Worm (Caenorhabditis elegans) whole organism, late embryonic: ENCODE data around the gene kcnl-3.

ENCODE experiments used
- C08G9.2 ChIP-seq: sonication (generic microtip); optimal IDR thresholded peaks from 2 replicates; lab custom pipeline; 2016; ENCODE audit warnings: mild to moderate bottlenecking, missing genetic modification characterization, moderate library complexity, missing compliant biosample characterization
- F13H6.1 ChIP-seq: sonication (generic microtip); optimal IDR thresholded peaks from 2 replicates; lab custom pipeline; 2016; ENCODE audit warnings: missing genetic modification characterization, missing compliant biosample characterization
- K09A11.1 ChIP-seq: sonication (generic microtip); optimal IDR thresholded peaks from 2 replicates; lab custom pipeline; 2017; ENCODE audit warnings: antibody characterized with exemption, mild to moderate bottlenecking, missing genetic modification characterization, missing compliant biosample characterization; ENCODE audit not compliant: insufficient read depth
- T23F11.4 ChIP-seq: fragments of 200-800 bp; sonication (Bioruptor generic); optimal IDR thresholded peaks from 2 replicates; lab custom pipeline; 2018; ENCODE audit warnings: mild to moderate bottlenecking, missing genetic modification characterization, missing compliant biosample characterization
- Y22D7AL.16 ChIP-seq: sonication (generic microtip); optimal IDR thresholded peaks from 2 replicates; lab custom pipeline; 2016; ENCODE audit warnings: missing genetic modification characterization, missing compliant biosample characterization
- ceh-14 ChIP-seq: sonication (generic microtip); optimal IDR thresholded peaks from 2 replicates; lab custom pipeline; 2016; ENCODE audit warnings: missing genotype, missing genetic modification characterization, missing compliant biosample characterization
- ceh-18 ChIP-seq: sonication (generic microtip); optimal IDR thresholded peaks from 2 replicates; lab custom pipeline; 2016; ENCODE audit warnings: missing genetic modification characterization, missing compliant biosample characterization
- ceh-30 ChIP-seq: fragments of 150-350 bp; optimal IDR thresholded peaks from 2 replicates; lab custom pipeline; 2014; ENCODE audit warnings: missing biosample characterization, missing genetic modification characterization
- ceh-45 ChIP-seq: fragments of 200-800 bp; sonication (Bioruptor generic); IDR thresholded peaks from 2 replicates; pipeline ENCODE4 v1.3.6; 2022; ENCODE audit warnings: missing genetic modification reagents, missing genetic modification characterization, missing compliant biosample characterization
- ceh-6 ChIP-seq: fragments of 200-800 bp; sonication (Bioruptor generic); optimal IDR thresholded peaks from 2 replicates; lab custom pipeline; 2018; ENCODE audit warnings: mild to moderate bottlenecking, missing genetic modification characterization, missing compliant biosample characterization
- ceh-9 ChIP-seq: sonication (generic microtip); optimal IDR thresholded peaks from 2 replicates; lab custom pipeline; 2016; ENCODE audit warnings: mild to moderate bottlenecking, missing genetic modification characterization, inconsistent platforms, missing compliant biosample characterization
- che-1 ChIP-seq: sonication (generic microtip); optimal IDR thresholded peaks from 2 replicates; lab custom pipeline; 2016; ENCODE audit warnings: mild to moderate bottlenecking, missing genetic modification characterization, missing compliant biosample characterization
- elt-2 ChIP-seq: sonication (generic microtip); optimal IDR thresholded peaks from 2 replicates; lab custom pipeline; 2016; ENCODE audit warnings: missing genetic modification reagents, missing genetic modification characterization, missing compliant biosample characterization
- elt-4 ChIP-seq: sonication (generic microtip); optimal IDR thresholded peaks from 2 replicates; lab custom pipeline; 2016; ENCODE audit warnings: missing genetic modification characterization, missing compliant biosample characterization
- fax-1 ChIP-seq: sonication (generic microtip); optimal IDR thresholded peaks from 2 replicates; lab custom pipeline; 2016; ENCODE audit warnings: missing genotype, missing genetic modification characterization, missing compliant biosample characterization
- fkh-6 ChIP-seq: sonication (generic microtip); optimal IDR thresholded peaks from 2 replicates; lab custom pipeline; 2016; ENCODE audit warnings: missing genetic modification characterization, missing compliant biosample characterization
- gmeb-2 ChIP-seq: sonication (generic microtip); optimal IDR thresholded peaks from 2 replicates; lab custom pipeline; 2016; ENCODE audit warnings: missing genetic modification characterization, inconsistent platforms, missing compliant biosample characterization
- hlh-30 ChIP-seq: sonication (generic microtip); optimal IDR thresholded peaks from 2 replicates; lab custom pipeline; 2017; ENCODE audit warnings: antibody characterized with exemption, missing genetic modification characterization, missing compliant biosample characterization; ENCODE audit not compliant: insufficient read depth
- hlh-6 ChIP-seq: sonication (generic microtip); optimal IDR thresholded peaks from 2 replicates; lab custom pipeline; 2016; ENCODE audit warnings: missing genotype, missing genetic modification characterization, missing compliant biosample characterization
- hlh-8 ChIP-seq: sonication (generic microtip); optimal IDR thresholded peaks from 2 replicates; lab custom pipeline; 2016; ENCODE audit warnings: missing genotype, missing genetic modification characterization, missing compliant biosample characterization
- madf-2 ChIP-seq: sonication (generic microtip); optimal IDR thresholded peaks from 2 replicates; lab custom pipeline; 2017; ENCODE audit warnings: missing genetic modification characterization, missing compliant biosample characterization
- mec-3 ChIP-seq: sonication (generic microtip); optimal IDR thresholded peaks from 2 replicates; lab custom pipeline; 2016; ENCODE audit warnings: borderline replicate concordance, missing genetic modification characterization, missing compliant biosample characterization
- nfya-1 ChIP-seq: sonication (generic microtip); optimal IDR thresholded peaks from 2 replicates; lab custom pipeline; 2017; ENCODE audit warnings: missing genetic modification characterization, mild to moderate bottlenecking, missing compliant biosample characterization, antibody characterized with exemption, moderate library complexity
- npax-4 ChIP-seq: sonication (generic microtip); optimal IDR thresholded peaks from 2 replicates; lab custom pipeline; 2016; ENCODE audit warnings: missing genetic modification characterization, missing compliant biosample characterization
- pag-3 ChIP-seq: sonication (generic microtip); optimal IDR thresholded peaks from 2 replicates; lab custom pipeline; 2016; ENCODE audit warnings: missing compliant biosample characterization, missing genetic modification characterization, borderline replicate concordance
- pax-1 ChIP-seq: fragments of 150-350 bp; optimal IDR thresholded peaks from 2 replicates; lab custom pipeline; 2014; ENCODE audit warnings: missing biosample characterization, missing genetic modification characterization
- pha-4 ChIP-seq: fragments of 150-350 bp; optimal IDR thresholded peaks from 2 replicates; lab custom pipeline; 2018; ENCODE audit warnings: missing biosample characterization, missing genetic modification reagents, missing genetic modification characterization
- pqm-1 ChIP-seq: sonication (generic microtip); optimal IDR thresholded peaks from 2 replicates; lab custom pipeline; 2016; ENCODE audit warnings: missing genetic modification characterization, missing compliant biosample characterization
- pros-1 ChIP-seq: fragments of 150-350 bp; optimal IDR thresholded peaks from 2 replicates; lab custom pipeline; 2014; ENCODE audit warnings: missing biosample characterization, missing genetic modification reagents, missing genetic modification characterization
- sdc-2 ChIP-seq: sonication (generic microtip); optimal IDR thresholded peaks from 2 replicates; lab custom pipeline; 2016; ENCODE audit warnings: missing genotype, missing genetic modification characterization, missing compliant biosample characterization
- sox-4 ChIP-seq: sonication (generic microtip); optimal IDR thresholded peaks from 2 replicates; lab custom pipeline; 2017; ENCODE audit warnings: mild to moderate bottlenecking, missing genetic modification characterization, inconsistent platforms, missing compliant biosample characterization
- tbx-2 ChIP-seq: sonication (generic microtip); optimal IDR thresholded peaks from 2 replicates; lab custom pipeline; 2016; ENCODE audit warnings: missing genetic modification characterization, missing compliant biosample characterization
- tbx-7 ChIP-seq: sonication (generic microtip); optimal IDR thresholded peaks from 2 replicates; lab custom pipeline; 2016; ENCODE audit warnings: missing genotype, missing genetic modification characterization, missing compliant biosample characterization
- ttx-3 ChIP-seq: sonication (generic microtip); optimal IDR thresholded peaks from 2 replicates; lab custom pipeline; 2016; ENCODE audit warnings: missing genetic modification reagents, missing genetic modification characterization, missing compliant biosample characterization
- zip-5 ChIP-seq: sonication (generic microtip); optimal IDR thresholded peaks from 2 replicates; lab custom pipeline; 2016; ENCODE audit warnings: missing genetic modification characterization, missing compliant biosample characterization

Gene kcnl-3

DNA sequence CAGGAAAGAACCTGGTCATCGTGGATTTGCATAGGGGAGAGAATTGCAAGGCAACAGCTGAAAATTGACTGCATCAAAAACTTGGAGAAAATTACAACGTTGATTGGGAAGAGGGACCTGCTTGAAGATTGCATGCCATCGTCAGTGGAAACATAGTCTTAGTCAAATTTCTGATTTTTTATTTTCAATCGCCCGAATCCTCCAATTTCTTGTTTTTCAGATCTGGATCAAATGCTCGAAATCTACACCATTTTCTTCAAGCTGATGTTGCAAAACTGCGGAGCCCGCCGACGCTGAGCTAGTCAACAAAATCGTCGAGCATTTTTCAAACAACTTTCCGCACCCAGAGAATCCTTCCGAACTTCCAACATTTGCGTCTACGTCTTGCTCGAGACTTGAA, 13.1 kb upstream of the kcnl-3 start:
- no peak for TF ChIP-seq madf-2 (tag; lab: Kevin White, UChicago)
- no peak for TF ChIP-seq ceh-18 (tag; lab: Kevin White, UChicago)
- TF ChIP-seq mec-3 (tag; lab: Kevin White, UChicago) = no peak
- TF ChIP-seq F13H6.1 = no peak
- TF ChIP-seq pha-4 = no peak
- TF ChIP-seq ceh-30 = no peak
- TF ChIP-seq tbx-7 = no peak
- TF ChIP-seq gmeb-2 (tag; lab: Kevin White, UChicago) = no peak
- no peak for TF ChIP-seq hlh-30 (tag; lab: Kevin White, UChicago)
- TF ChIP-seq Y22D7AL.16 (tag; lab: Kevin White, UChicago) = no peak
- TF ChIP-seq, all 69 proteins: peak for 0

DNA sequence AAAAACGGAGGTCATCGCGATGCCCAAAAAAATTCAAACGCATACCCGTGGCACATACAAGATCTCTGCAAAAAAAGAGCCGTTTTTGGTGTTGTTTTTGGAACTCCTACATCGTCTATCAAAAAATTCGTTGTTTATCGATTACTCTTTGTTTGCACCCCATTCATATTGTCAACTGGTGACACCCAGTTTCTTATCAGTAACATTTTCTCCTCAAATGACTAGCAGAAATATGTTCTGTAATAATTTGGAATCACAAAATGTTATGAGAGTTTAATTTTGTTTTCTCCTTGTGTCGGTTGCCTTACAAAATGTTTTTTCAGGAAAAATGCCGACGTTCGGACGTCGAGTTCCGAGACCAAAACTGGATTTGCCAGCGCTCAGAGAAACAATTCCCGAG, 11.9 kb upstream of the kcnl-3 start, which contains the start of gene sek-4:
Gene sek-4 (plus strand): TSS at position 318 of the 400 bp plus-strand sequence.
- TF ChIP-seq pros-1 (tag; lab: Kevin White, UChicago) (no peak), ceh-45 (GFP tag; lab: Robert Waterston, UW) (no peak), T23F11.4 (GFP tag; lab: Kevin White, UChicago) (no peak), ceh-30 (no peak), elt-2 (tag; lab: Kevin White, UChicago) (peak; percentile 10), ttx-3 (tag; lab: Kevin White, UChicago) (no peak)
- TF ChIP-seq, all 69 proteins: peak for 1

DNA sequence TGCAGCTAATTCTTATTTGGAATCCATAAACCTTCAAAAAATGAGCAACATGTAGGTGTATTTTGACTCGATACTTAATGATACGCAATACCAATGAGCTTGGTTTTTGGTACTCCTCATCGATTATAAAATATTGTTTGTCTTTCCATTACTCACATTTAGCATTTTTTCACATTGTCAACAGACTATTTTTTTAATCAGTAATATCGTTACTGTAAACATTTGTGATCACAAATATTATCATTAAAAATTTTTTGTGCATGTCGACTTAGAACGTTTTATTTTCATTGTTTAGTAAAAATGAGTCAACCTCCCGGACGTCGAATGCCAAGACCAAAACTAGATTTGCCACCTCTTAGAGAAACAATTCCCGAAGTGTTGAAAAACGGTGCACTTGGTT, 9.4 kb upstream of the kcnl-3 start, which contains the start of gene sek-5:
Gene sek-5 (plus strand): TSS at position 301 of the 400 bp plus-strand sequence.
- no peak for TF ChIP-seq che-1
- no peak for TF ChIP-seq elt-2 (tag; lab: Kevin White, UChicago)
- TF ChIP-seq sdc-2 (tag; lab: Kevin White, UChicago) = no peak
- no peak for TF ChIP-seq hlh-8 (tag; lab: Kevin White, UChicago)
- no peak for TF ChIP-seq hlh-6
- TF ChIP-seq sox-4 (tag; lab: Kevin White, UChicago) = no peak
- TF ChIP-seq tbx-2 (tag; lab: Kevin White, UChicago) = no peak
- TF ChIP-seq tbx-7 = no peak
- no peak for TF ChIP-seq ceh-14 (tag; lab: Kevin White, UChicago)
- TF ChIP-seq pqm-1 (tag; lab: Kevin White, UChicago) = no peak
- no peak for TF ChIP-seq pag-3
- TF ChIP-seq T23F11.4 (GFP tag; lab: Kevin White, UChicago) = no peak
- TF ChIP-seq, all 69 proteins: peak for 0

DNA sequence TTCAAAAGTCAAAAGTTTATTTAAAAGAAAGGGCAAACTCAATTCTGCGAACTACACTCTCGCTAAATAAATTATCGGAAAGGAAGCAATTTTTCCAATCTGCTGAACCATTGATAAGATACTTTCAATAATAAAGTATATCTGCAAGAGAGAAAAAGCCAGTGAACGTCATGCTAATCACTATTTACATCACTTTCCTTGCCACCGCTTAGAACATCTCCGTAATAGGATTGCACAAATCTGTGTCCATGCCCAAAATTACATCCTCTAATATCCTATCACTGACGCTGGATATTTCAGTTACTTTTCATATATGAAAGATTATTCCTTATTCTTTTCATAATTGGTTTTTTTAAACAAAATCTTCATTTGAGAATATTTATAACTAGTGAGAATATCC, 3.9 kb upstream of the kcnl-3 start:
- TF ChIP-seq ceh-6 (no peak), elt-2 (tag; lab: Kevin White, UChicago) (no peak)

DNA sequence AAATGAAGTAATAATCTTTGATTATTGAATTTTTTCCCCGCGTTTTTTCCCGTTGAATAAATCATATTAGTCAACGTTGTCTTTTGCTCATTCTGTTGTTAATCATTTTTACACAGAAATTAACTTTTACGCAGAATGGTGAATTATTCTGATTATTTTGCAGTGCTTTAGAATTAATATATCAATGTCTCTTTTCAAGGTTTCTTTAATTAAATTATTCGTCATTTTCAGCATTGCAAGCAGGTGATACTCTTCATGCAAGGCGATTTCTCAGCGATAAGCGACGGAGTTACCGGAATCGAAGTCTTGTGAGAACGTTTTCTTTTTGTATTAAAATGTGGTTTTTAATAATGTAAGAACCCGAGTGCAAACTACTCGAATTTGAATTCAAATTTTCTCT, 971 bp downstream of the kcnl-3 start:
- no peak for TF ChIP-seq ceh-9 (tag; lab: Kevin White, UChicago)
- no peak for TF ChIP-seq fax-1 (tag; lab: Kevin White, UChicago)
- no peak for TF ChIP-seq nfya-1
- no peak for TF ChIP-seq zip-5

DNA sequence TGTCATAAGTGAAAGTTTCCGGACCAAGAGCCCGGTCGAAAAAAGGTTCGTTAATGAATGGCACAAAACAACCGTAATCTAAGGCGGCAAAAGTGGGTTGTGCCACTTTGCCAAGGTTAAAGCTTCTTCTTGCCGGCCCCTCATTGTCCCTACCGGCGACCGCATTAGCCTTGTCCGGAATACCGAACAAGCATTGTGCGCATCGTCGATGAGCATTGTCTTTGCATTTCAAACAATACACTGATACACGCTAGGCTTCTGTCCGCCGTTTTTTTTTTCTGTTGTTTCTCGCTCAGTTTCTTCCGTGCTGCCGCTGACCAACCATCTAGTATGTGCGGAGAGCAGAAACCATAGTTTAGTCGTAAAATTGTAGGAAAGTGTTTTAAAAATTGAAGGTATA, 10.6 kb downstream of the kcnl-3 start, which contains the start of gene C03F11.2:
Gene C03F11.2 (minus strand): TSS at position 101 of the 400 bp plus-strand sequence.
- TF ChIP-seq pax-1 (tag; lab: Kevin White, UChicago) (no peak), sox-4 (tag; lab: Kevin White, UChicago) (no peak), pag-3 (no peak), fax-1 (tag; lab: Kevin White, UChicago) (no peak), hlh-8 (tag; lab: Kevin White, UChicago) (no peak), elt-2 (tag; lab: Kevin White, UChicago) (no peak), K09A11.1 (tag; lab: Kevin White, UChicago) (no peak), fkh-6 (no peak), elt-4 (tag; lab: Kevin White, UChicago) (no peak), tbx-2 (tag; lab: Kevin White, UChicago) (no peak), npax-4 (no peak), C08G9.2 (tag; lab: Kevin White, UChicago) (no peak), ttx-3 (tag; lab: Kevin White, UChicago) (no peak), hlh-6 (no peak), gmeb-2 (tag; lab: Kevin White, UChicago) (no peak), mec-3 (tag; lab: Kevin White, UChicago) (no peak), ceh-30 (no peak), madf-2 (tag; lab: Kevin White, UChicago) (no peak)
